Worm (Caenorhabditis elegans) whole organism, young adult: Measurements from ENCODE around the gene cwp-1.
A peak's percentile ranks its signal among the peaks of the same experiment; 100 is the strongest.

Experiments used
- B0336.3 ChIP-seq: fragments of 200-800 bp; sonication (Bioruptor generic); IDR thresholded peaks from 2 replicates; pipeline ENCODE4 v1.3.6; 2022; ENCODE audit warnings: missing genetic modification characterization, missing compliant biosample characterization
- C17E4.6 ChIP-seq: fragments of 200-800 bp; sonication (Bioruptor generic); IDR thresholded peaks from 2 replicates; pipeline ENCODE4 v1.3.6; 2022; ENCODE audit warnings: missing genetic modification reagents, missing genetic modification characterization, missing compliant biosample characterization
- D2030.7 ChIP-seq: fragments of 200-800 bp; sonication (Bioruptor generic); IDR thresholded peaks from 2 replicates; pipeline ENCODE4 v1.3.6; 2022; ENCODE audit warnings: missing genetic modification reagents, missing genetic modification characterization, missing compliant biosample characterization
- F22D6.2 ChIP-seq: sonication (generic microtip); optimal IDR thresholded peaks from 2 replicates; lab custom pipeline; 2016; ENCODE audit warnings: mild to moderate bottlenecking, missing genetic modification characterization, missing compliant biosample characterization
- F57C9.4 ChIP-seq: sonication (generic microtip); optimal IDR thresholded peaks from 2 replicates; lab custom pipeline; 2017; ENCODE audit warnings: mild to moderate bottlenecking, missing genetic modification characterization, missing compliant biosample characterization
- Y95B8A.8 ChIP-seq: fragments of 200-800 bp; sonication (Bioruptor generic); IDR thresholded peaks from 2 replicates; pipeline ENCODE4 v1.3.6; 2022; ENCODE audit warnings: missing genetic modification reagents, missing genetic modification characterization, missing compliant biosample characterization
- akir-1 ChIP-seq: fragments of 200-800 bp; sonication (Bioruptor generic); optimal IDR thresholded peaks from 2 replicates; lab custom pipeline; 2018; ENCODE audit warnings: mild to moderate bottlenecking, missing genetic modification characterization, moderate library complexity, missing compliant biosample characterization
- atf-7 ChIP-seq: sonication (generic microtip); optimal IDR thresholded peaks from 2 replicates; lab custom pipeline; 2017; ENCODE audit warnings: mild to moderate bottlenecking, missing genetic modification characterization, missing compliant biosample characterization
- attf-5 ChIP-seq: fragments of 200-800 bp; sonication (Bioruptor generic); optimal IDR thresholded peaks from 2 replicates; lab custom pipeline; 2018; ENCODE audit warnings: mild to moderate bottlenecking, missing genetic modification characterization, missing compliant biosample characterization
- bed-1 ChIP-seq: fragments of 200-800 bp; sonication (Bioruptor generic); IDR thresholded peaks from 2 replicates; pipeline ENCODE4 v1.3.6; 2022; ENCODE audit warnings: missing genetic modification reagents, missing genetic modification characterization, missing compliant biosample characterization
- cebp-1 ChIP-seq, 2 experiments: fragments of 200-800 bp in 1 of 2; sonication (Bioruptor generic) in 1 of 2; sonication (generic microtip) in 1 of 2; IDR thresholded peaks in 1 of 2; optimal IDR thresholded peaks in 1 of 2; 2 replicates each; pipeline versions ENCODE4 v1.3.6 to Lab custom; 2017 to 2022; ENCODE audit warnings: missing compliant biosample characterization in 2 of 2, missing genetic modification characterization in 2 of 2, mild to moderate bottlenecking in 1 of 2, missing genetic modification reagents in 1 of 2, moderate library complexity in 1 of 2
- ceh-27 ChIP-seq: fragments of 200-800 bp; sonication (Bioruptor generic); optimal IDR thresholded peaks from 2 replicates; lab custom pipeline; 2018; ENCODE audit warnings: mild to moderate bottlenecking, missing genetic modification characterization, moderate library complexity, missing compliant biosample characterization
- ceh-58 ChIP-seq: fragments of 200-800 bp; sonication (Bioruptor generic); IDR thresholded peaks from 2 replicates; pipeline ENCODE4 v1.3.6; 2022; ENCODE audit warnings: missing genetic modification characterization, missing compliant biosample characterization
- ceh-79 ChIP-seq: sonication (generic microtip); optimal IDR thresholded peaks from 2 replicates; lab custom pipeline; 2017; ENCODE audit warnings: mild to moderate bottlenecking, missing genetic modification characterization, missing compliant biosample characterization
- dpff-1 ChIP-seq: sonication (generic microtip); optimal IDR thresholded peaks from 2 replicates; lab custom pipeline; 2017; ENCODE audit warnings: mild to moderate bottlenecking, missing genetic modification characterization, missing compliant biosample characterization
- dpl-1 ChIP-seq: fragments of 150-350 bp; optimal IDR thresholded peaks from 2 replicates; lab custom pipeline; 2014; ENCODE audit warnings: missing biosample characterization, missing genetic modification reagents, missing genetic modification characterization
- egrh-3 ChIP-seq: fragments of 200-800 bp; sonication (Bioruptor generic); IDR thresholded peaks from 2 replicates; pipeline ENCODE4 v1.3.6; 2022; ENCODE audit warnings: missing genetic modification reagents, missing genetic modification characterization, missing compliant biosample characterization
- ekl-4 ChIP-seq: fragments of 200-800 bp; sonication (Bioruptor generic); IDR thresholded peaks from 2 replicates; pipeline ENCODE4 v1.3.6; 2022; ENCODE audit warnings: missing genetic modification reagents, missing genetic modification characterization, missing compliant biosample characterization
- fkh-3 ChIP-seq: sonication (generic microtip); optimal IDR thresholded peaks from 2 replicates; lab custom pipeline; 2016; ENCODE audit warnings: mild to moderate bottlenecking, missing genetic modification characterization, missing compliant biosample characterization
- hlh-12 ChIP-seq: sonication (generic microtip); optimal IDR thresholded peaks from 2 replicates; lab custom pipeline; 2016; ENCODE audit warnings: missing genetic modification characterization, missing compliant biosample characterization
- hrde-1 ChIP-seq: sonication (generic microtip); optimal IDR thresholded peaks from 2 replicates; lab custom pipeline; 2016; ENCODE audit warnings: missing genetic modification characterization, mild to moderate bottlenecking, missing compliant biosample characterization, moderate library complexity, missing genotype, missing genetic modification reagents, borderline replicate concordance
- let-526 ChIP-seq: fragments of 200-800 bp; sonication (Bioruptor generic); IDR thresholded peaks from 2 replicates; pipeline ENCODE4 v1.3.6; 2022; ENCODE audit warnings: missing genetic modification reagents, missing genetic modification characterization, missing compliant biosample characterization
- lin-35 ChIP-seq, 3 experiments: fragments of 150-350 bp in 2 of 3; sonication (generic microtip) in 1 of 3; optimal IDR thresholded peaks; 2 replicates each; lab custom pipeline; 2014 to 2018; ENCODE audit warnings: missing biosample characterization in 3 of 3, missing genetic modification characterization in 3 of 3, missing genetic modification reagents in 3 of 3
- madf-10 ChIP-seq: sonication (generic microtip); optimal IDR thresholded peaks from 2 replicates; lab custom pipeline; 2016; ENCODE audit warnings: mild to moderate bottlenecking, missing genetic modification characterization, missing compliant biosample characterization
- madf-6 ChIP-seq: fragments of 200-800 bp; sonication (Bioruptor generic); IDR thresholded peaks from 2 replicates; pipeline ENCODE4 v1.3.6; 2022; ENCODE audit warnings: missing genetic modification reagents, missing genetic modification characterization, missing compliant biosample characterization
- madf-8 ChIP-seq: fragments of 200-800 bp; sonication (Bioruptor generic); conservative IDR thresholded peaks from 2 replicates; pipeline ENCODE4 v1.3.6; 2022; ENCODE audit warnings: missing genetic modification reagents, missing genetic modification characterization, missing compliant biosample characterization
- mcd-1 ChIP-seq: fragments of 200-800 bp; sonication (Bioruptor generic); IDR thresholded peaks from 2 replicates; pipeline ENCODE4 v1.3.6; 2022; ENCODE audit warnings: missing genetic modification reagents, missing genetic modification characterization, missing compliant biosample characterization
- mxl-1 ChIP-seq: sonication (generic microtip); optimal IDR thresholded peaks from 2 replicates; lab custom pipeline; 2016; ENCODE audit warnings: missing genetic modification characterization, missing compliant biosample characterization
- pbrm-1 ChIP-seq: fragments of 200-800 bp; sonication (Bioruptor generic); IDR thresholded peaks from 2 replicates; pipeline ENCODE4 v1.3.6; 2022; ENCODE audit warnings: missing genetic modification reagents, missing genetic modification characterization, missing compliant biosample characterization
- repo-1 ChIP-seq: sonication (generic microtip); optimal IDR thresholded peaks from 2 replicates; lab custom pipeline; 2017; ENCODE audit warnings: mild to moderate bottlenecking, missing genetic modification characterization, missing compliant biosample characterization
- somi-1 ChIP-seq: fragments of 200-800 bp; sonication (Bioruptor generic); optimal IDR thresholded peaks from 2 replicates; lab custom pipeline; 2018; ENCODE audit warnings: mild to moderate bottlenecking, missing genetic modification characterization, missing compliant biosample characterization
- zfh-2 ChIP-seq: fragments of 200-800 bp; sonication (Bioruptor generic); conservative IDR thresholded peaks from 2 replicates; pipeline ENCODE4 v1.3.6; 2022; ENCODE audit warnings: missing genetic modification reagents, missing genetic modification characterization, missing compliant biosample characterization
- ztf-26 ChIP-seq: sonication (generic microtip); optimal IDR thresholded peaks from 2 replicates; lab custom pipeline; 2017; ENCODE audit warnings: missing genetic modification characterization, missing compliant biosample characterization
- ztf-6 ChIP-seq: fragments of 200-800 bp; sonication (Bioruptor generic); IDR thresholded peaks from 2 replicates; pipeline ENCODE4 v1.3.6; 2022; ENCODE audit warnings: missing genetic modification reagents, missing genetic modification characterization, missing compliant biosample characterization

cwp-1 gene

DNA sequence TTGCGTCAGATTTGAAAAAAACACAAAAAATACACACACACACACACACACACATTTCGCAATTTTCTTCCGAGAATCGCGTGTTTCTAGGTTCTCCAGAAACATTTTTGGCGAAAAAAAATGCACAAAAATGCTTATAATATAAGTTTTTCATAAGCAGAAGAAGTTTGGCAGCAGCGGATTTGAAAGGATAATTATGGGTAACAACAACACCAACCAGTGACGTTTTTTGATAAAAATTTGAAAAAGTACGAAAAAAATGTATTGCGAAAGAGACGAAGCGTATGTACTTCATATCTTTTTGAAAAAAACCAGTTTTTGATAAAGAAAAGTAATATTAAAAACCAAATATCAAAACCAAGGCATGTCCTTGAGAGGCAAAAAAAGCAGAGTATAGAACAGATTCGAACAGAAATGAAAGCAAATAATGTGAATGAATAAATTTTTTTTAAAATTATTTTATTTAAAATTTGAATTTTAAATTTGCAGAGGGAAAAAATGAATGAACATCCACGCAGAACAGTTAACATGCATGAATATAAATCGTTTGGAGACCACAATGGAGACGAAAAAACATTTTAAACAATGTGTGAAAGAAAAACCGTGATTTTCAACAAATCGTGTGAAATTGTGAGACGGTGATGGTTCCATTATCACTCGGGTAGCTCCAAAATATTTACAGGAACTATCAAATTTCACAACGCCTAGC lies 17.2 kb downstream of the cwp-1 start (continued):
- no peak for TF ChIP-seq zfh-2

DNA sequence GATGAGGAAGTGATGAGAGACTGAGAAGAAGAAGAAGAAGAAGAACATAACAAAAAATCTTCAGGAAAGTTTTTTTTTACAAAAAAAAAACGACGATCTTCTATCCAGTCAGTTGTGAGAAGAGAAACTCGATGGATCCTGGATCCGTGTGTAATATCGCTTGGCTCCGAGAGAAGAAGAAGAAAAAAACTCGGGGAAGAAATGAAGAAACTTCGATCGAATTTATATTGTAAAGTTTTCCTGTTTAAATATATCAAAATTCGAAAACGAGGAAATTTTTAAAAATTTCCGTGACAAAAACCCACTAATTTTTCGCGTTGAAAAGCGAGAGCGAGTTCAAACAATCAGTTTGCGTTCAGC lies 17.8 kb downstream of the cwp-1 start, which contains the start of gene adss-1:
TSS of gene adss-1 (minus strand) at position 101 of the 360 bp plus-strand sequence.
- TF ChIP-seq ztf-6 (GFP tag; lab: Robert Waterston, UW) (no peak), ekl-4 (GFP tag; lab: Robert Waterston, UW) (no peak), B0336.3 (GFP tag; lab: Robert Waterston, UW) (no peak), ceh-79 (no peak), Y95B8A.8 (GFP tag; lab: Robert Waterston, UW) (no peak), madf-10 (tag; lab: Kevin White, UChicago) (no peak), fkh-3 (tag; lab: Kevin White, UChicago) (no peak), bed-1 (GFP tag; lab: Robert Waterston, UW) (no peak), C17E4.6 (no peak), F57C9.4 (no peak), akir-1 (GFP tag; lab: Kevin White, UChicago) (no peak)

DNA sequence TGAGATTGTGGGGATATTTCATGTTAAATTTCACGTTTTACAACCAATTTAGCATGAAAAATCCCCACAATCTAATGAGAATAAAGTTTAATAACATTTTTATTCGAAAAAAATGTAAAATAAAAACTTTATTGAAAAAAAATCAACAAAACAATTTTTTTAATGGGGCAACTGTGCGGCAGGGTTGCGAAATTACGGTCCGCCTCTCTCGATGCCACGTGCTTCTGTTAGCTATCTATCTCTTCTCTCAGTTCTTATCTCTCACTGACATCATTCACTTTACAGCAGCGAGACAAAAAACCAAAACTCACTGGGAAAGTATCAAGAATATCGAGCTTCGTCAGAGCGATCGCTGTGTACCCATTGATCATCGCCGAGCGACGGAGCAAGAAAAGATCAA lies 20.5 kb downstream of the cwp-1 start:
- TF ChIP-seq somi-1 (GFP tag; lab: Kevin White, UChicago), result peak; percentile 36
- TF ChIP-seq atf-7 (tag; lab: Kevin White, UChicago), result no peak
- no peak for TF ChIP-seq ceh-58 (GFP tag; lab: Robert Waterston, UW)
- no peak for TF ChIP-seq let-526 (GFP tag; lab: Robert Waterston, UW)
- peak; percentile 84 for TF ChIP-seq cebp-1 (GFP tag; IDR thresholded peaks at IDR 0.05; lab: Robert Waterston, UW)
- TF ChIP-seq cebp-1 (tag; optimal IDR thresholded peaks at IDR 0.05; lab: Kevin White, UChicago), result peak; percentile 95

DNA sequence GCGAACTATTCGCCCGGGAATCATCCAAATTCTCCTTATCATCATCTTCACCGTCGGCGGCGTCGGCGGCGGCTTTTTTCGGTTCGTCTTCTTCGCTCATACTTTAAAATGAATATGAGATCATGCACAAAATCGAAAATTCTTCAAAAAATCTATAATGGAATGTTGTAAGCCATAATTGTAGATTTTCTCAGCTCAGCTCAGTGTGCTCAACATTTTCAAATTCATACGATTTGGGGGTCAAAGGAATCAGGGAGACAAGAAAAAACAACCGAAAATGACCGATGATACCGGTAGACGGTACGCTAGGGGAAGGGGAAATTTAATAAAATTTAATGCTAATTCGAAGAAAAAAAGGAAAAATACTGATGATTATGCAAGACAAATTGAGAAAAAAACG lies 22.5 kb downstream of the cwp-1 start, which contains the start of gene ccep-97:
TSS of gene ccep-97 (minus strand) at position 101 of the 400 bp plus-strand sequence.
- no peak for TF ChIP-seq repo-1 (tag; lab: Kevin White, UChicago)
- no peak for TF ChIP-seq mxl-1 (tag; lab: Kevin White, UChicago)
- peak; percentile 31; the same call in 1 of the 2 replicates for TF ChIP-seq madf-6 (GFP tag; lab: Robert Waterston, UW)

DNA sequence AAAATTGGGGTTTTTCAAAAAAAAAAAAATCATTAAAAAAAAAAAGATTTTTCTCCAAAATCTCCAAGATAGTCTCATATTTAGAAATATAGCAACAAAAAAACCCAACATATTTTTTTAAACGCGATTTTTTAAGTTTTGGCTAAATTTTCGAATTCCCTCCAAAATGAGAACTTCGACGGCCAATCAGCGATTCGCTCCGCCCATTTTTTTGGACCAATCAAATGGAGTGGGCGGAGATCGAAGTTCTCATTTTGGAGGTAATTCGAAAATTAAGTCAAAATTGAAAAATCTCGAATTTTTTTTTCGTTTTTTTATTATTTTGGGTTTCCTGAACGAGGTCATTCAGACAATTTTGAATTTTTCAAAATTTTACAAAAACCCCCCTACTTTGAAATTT lies 27.3 kb downstream of the cwp-1 start:
- TF ChIP-seq hrde-1 (tag; lab: Kevin White, UChicago) (no peak), egrh-3 (no peak), D2030.7 (GFP tag; lab: Robert Waterston, UW) (no peak), hlh-12 (tag; lab: Kevin White, UChicago) (no peak), dpff-1 (tag; lab: Kevin White, UChicago) (no peak)

DNA sequence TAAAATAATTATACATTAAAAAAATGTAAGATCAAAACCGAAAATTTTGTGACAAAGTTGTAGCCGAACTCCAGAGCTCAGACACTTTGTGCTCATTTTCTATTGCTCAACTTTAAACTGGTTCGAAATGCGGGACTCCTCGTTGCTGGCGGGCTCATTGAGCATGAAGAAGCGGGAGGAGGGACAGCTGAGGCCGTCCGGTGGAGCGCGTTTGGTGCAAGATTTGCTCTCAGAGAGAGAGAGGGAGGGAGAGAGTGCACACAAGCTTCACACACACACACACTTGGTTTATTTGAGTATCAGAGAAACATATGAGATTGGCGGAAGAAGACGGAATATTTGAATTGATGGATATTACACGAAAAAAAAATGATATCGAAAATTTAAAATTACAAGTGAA lies 30.4 kb downstream of the cwp-1 start:
- TF ChIP-seq F22D6.2 (no peak), mcd-1 (GFP tag; lab: Robert Waterston, UW) (peak; percentile 60), egrh-3 (peak; percentile 54; the same call in 1 of the 2 replicates), ceh-27 (GFP tag; lab: Kevin White, UChicago) (peak; percentile 5), pbrm-1 (GFP tag; lab: Robert Waterston, UW) (no peak), madf-6 (GFP tag; lab: Robert Waterston, UW) (0 out of 2 replicates have a peak, but pooled peaks have one; percentile 36), madf-8 (0 out of 2 replicates have a peak, but pooled peaks have one; percentile 21), lin-35 (GFP tag; optimal IDR thresholded peaks at IDR 0.05; lab: Kevin White, UChicago) (peak in 1 of 3 experiments; percentile 5), zfh-2 (peak; percentile 89), cebp-1 (GFP tag; IDR thresholded peaks at IDR 0.05; lab: Robert Waterston, UW) (no peak), cebp-1 (tag; optimal IDR thresholded peaks at IDR 0.05; lab: Kevin White, UChicago) (peak; percentile 3), ztf-26 (tag; lab: Kevin White, UChicago) (no peak), attf-5 (peak; percentile 12), dpl-1 (GFP tag; lab: Kevin White, UChicago) (peak; percentile 5)
